Fruit fly (Drosophila melanogaster) whole organism, adult: Measurements from ENCODE around the gene CG6847.

ENCODE experiments used
- CG5204 ChIP-seq: fragments of 200-800 bp; sonication (Bioruptor generic); optimal IDR thresholded peaks from 2 replicates; lab custom pipeline; 2016; ENCODE audit warnings: missing biosample characterization, missing genetic modification characterization
- CG7045 ChIP-seq: fragments of 200-800 bp; sonication (Bioruptor generic); optimal IDR thresholded peaks from 2 replicates; lab custom pipeline; 2017; ENCODE audit warnings: missing biosample characterization, mild to moderate bottlenecking, missing genetic modification characterization
- Clk ChIP-seq: fragments of 200-800 bp; sonication (Bioruptor generic); optimal IDR thresholded peaks from 2 replicates; lab custom pipeline; 2017; ENCODE audit warnings: missing biosample characterization, missing genetic modification characterization
- tj ChIP-seq: fragments of 200-800 bp; sonication (Bioruptor generic); optimal IDR thresholded peaks from 3 replicates; lab custom pipeline; 2017; ENCODE audit warnings: missing biosample characterization, mild to moderate bottlenecking, missing genetic modification characterization, moderate library complexity

- TF ChIP-seq CG7045 (no peak), CG5204 (GFP tag; lab: Kevin White, UChicago) (no peak), Clk (GFP tag; lab: Kevin White, UChicago) (no peak), tj (no peak)
These were observed 55.8 kb downstream of the CG6847 start for dm6 chrX:17967046-17967445.
